Fruit fly (Drosophila melanogaster): ENCODE results near the gene CG14820.

DNA sequence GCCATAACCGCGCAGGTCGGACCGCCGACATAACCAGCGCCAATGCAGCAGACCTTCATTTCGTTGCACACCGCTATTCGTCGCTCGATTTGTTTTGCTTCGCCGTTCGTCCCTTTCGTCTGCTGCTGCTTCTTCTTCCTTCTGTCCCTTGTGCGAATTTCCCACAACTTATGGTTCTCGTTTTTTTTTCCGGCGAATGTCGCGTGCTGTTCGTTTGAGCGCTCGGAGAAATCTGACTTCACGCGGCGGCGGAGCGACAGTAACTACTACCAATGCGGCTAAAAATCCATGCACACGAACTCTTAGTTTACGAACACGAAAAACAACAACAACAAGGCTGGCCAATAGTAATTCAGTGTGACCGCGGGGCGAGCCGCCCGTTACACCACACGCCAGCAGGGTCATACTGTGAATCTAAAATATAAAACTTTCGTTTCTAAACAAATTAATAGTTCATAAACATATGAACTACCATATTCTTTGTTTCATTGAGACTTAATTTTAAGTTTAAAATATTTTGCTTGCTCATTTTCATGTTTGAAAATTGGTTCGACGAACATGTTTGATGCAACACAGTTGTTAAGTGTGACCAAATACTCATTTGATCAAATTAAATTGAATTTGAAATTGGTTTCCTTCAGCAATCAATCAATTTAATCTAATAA is 31.9 kb downstream of the CG14820 start, which contains the start of gene sgl:
- TF ChIP-seq CG8478 (optimal IDR thresholded peaks at IDR 0.05) (no peak), EcR (GFP tag; optimal IDR thresholded peaks at IDR 0.05) (no peak), usp (GFP tag; optimal IDR thresholded peaks at IDR 0.05) (no peak), pan (optimal IDR thresholded peaks at IDR 0.05) (no peak), psq (optimal IDR thresholded peaks at IDR 0.05) (peak; percentile 18), Dll (optimal IDR thresholded peaks at IDR 0.05) (no peak)

Measured in whole organism.